Fruit fly (Drosophila melanogaster): ENCODE results near the gene CG3437.

CG3437 gene

dm6 chr3L:9462247-9462769 lies 4.8 kb upstream of the CG3437 start (continued):
- no peak for TF ChIP-seq Taf1 (GFP tag; IDR thresholded peaks at IDR 0.05)
- TF ChIP-seq Asciz (GFP tag; optimal IDR thresholded peaks at IDR 0.05), result peak; percentile 93
- TF ChIP-seq CG11456 (GFP tag; IDR thresholded peaks at IDR 0.05), result no peak
- peak; percentile 76 for TF ChIP-seq Bteb2 (GFP tag; optimal IDR thresholded peaks at IDR 0.05)
- TF ChIP-seq chif (GFP tag; optimal IDR thresholded peaks at IDR 0.05), result peak; percentile 60 to 76
- peak; percentile 76 for TF ChIP-seq Mad (GFP tag; optimal IDR thresholded peaks at IDR 0.05)
- TF ChIP-seq sisA (GFP tag; IDR thresholded peaks at IDR 0.05), result peak; percentile 48; the same call in 1 of the 2 replicates
- peak; percentile 89 for TF ChIP-seq salm (tag; optimal IDR thresholded peaks at IDR 0.05)
- TF ChIP-seq CG15514 (GFP tag; optimal IDR thresholded peaks at IDR 0.05), result peak; percentile 60
- TF ChIP-seq Hr78 (GFP tag; optimal IDR thresholded peaks at IDR 0.05), result peak in 1 of 2 experiments; percentile 71
- peak; percentile 78 for TF ChIP-seq zfh1 (GFP tag; IDR thresholded peaks at IDR 0.05)
- TF ChIP-seq dan (GFP tag; IDR thresholded peaks at IDR 0.05), result no peak
- TF ChIP-seq CG9727 (GFP tag; optimal IDR thresholded peaks at IDR 0.05), result peak; percentile 92
- TF ChIP-seq fd3F (GFP tag; optimal IDR thresholded peaks at IDR 0.05), result peak; percentile 76
- TF ChIP-seq H15 (GFP tag; IDR thresholded peaks at IDR 0.05), result peak; percentile 58; the same call in 1 of the 3 replicates
- peak; percentile 34 for TF ChIP-seq repo (GFP tag; optimal IDR thresholded peaks at IDR 0.05)
- TF ChIP-seq CG10565 (GFP tag; optimal IDR thresholded peaks at IDR 0.05), result peak; percentile 28
- TF ChIP-seq bab2 (GFP tag; optimal IDR thresholded peaks at IDR 0.05), result peak; percentile 63
- peak; percentile 77 for TF ChIP-seq slp2 (GFP tag; optimal IDR thresholded peaks at IDR 0.05)
- peak; percentile 69 for TF ChIP-seq chn (GFP tag; optimal IDR thresholded peaks at IDR 0.05)
- peak; percentile 70 for TF ChIP-seq zen (tag; optimal IDR thresholded peaks at IDR 0.05)
- TF ChIP-seq usp (GFP tag; optimal IDR thresholded peaks at IDR 0.05), result no peak
- TF ChIP-seq CG6683 (GFP tag; optimal IDR thresholded peaks at IDR 0.05), result peak; percentile 84
- peak; percentile 18 for TF ChIP-seq MESR4 (GFP tag; optimal IDR thresholded peaks at IDR 0.05)
- no peak for TF ChIP-seq CG7963 (GFP tag; IDR thresholded peaks at IDR 0.05; ENCODE audit: partially characterized antibody)
- TF ChIP-seq toy (GFP tag; IDR thresholded peaks at IDR 0.05), result no peak
- peak; percentile 91 for TF ChIP-seq gsb-n (tag; optimal IDR thresholded peaks at IDR 0.05)
- TF ChIP-seq pfk (GFP tag; optimal IDR thresholded peaks at IDR 0.05), result no peak
- TF ChIP-seq CG7786 (GFP tag; optimal IDR thresholded peaks at IDR 0.05), result peak; percentile 46
- TF ChIP-seq slbo (GFP tag; IDR thresholded peaks at IDR 0.05), result peak; percentile 70
- peak; percentile 88 for TF ChIP-seq HmgZ (tag; optimal IDR thresholded peaks at IDR 0.05)
- no peak; the same call in 1 of the 2 replicates for TF ChIP-seq dati (GFP tag; IDR thresholded peaks at IDR 0.05)
- TF ChIP-seq jing (GFP tag; optimal IDR thresholded peaks at IDR 0.05), result peak; percentile 24
- no peak for TF ChIP-seq Elba2 (GFP tag; optimal IDR thresholded peaks at IDR 0.05)
- TF ChIP-seq ems (GFP tag; optimal IDR thresholded peaks at IDR 0.05), result peak; percentile 87
- TF ChIP-seq cad (GFP tag; optimal IDR thresholded peaks at IDR 0.05), result no peak
- peak; percentile 78 for TF ChIP-seq ac (GFP tag; optimal IDR thresholded peaks at IDR 0.05)
- peak; percentile 86 for TF ChIP-seq CG17385 (GFP tag; optimal IDR thresholded peaks at IDR 0.05)
- TF ChIP-seq Dek (tag; optimal IDR thresholded peaks at IDR 0.05), result peak; percentile 89
- no peak for TF ChIP-seq CG15073 (GFP tag; optimal IDR thresholded peaks at IDR 0.05)
- peak; percentile 60 for TF ChIP-seq CG30431 (GFP tag; optimal IDR thresholded peaks at IDR 0.05)
- TF ChIP-seq Opbp (GFP tag; IDR thresholded peaks at IDR 0.05; ENCODE audit: partially characterized antibody), result peak; percentile 53; the same call in 2 of the 3 replicates
- peak; percentile 75 for TF ChIP-seq ci (GFP tag; IDR thresholded peaks at IDR 0.05)
- TF ChIP-seq CG15696 (tag; optimal IDR thresholded peaks at IDR 0.05), result peak; percentile 90
- TF ChIP-seq dmrt11E (tag; optimal IDR thresholded peaks at IDR 0.05), result peak; percentile 94
- peak; percentile 82 for TF ChIP-seq stc (GFP tag; IDR thresholded peaks at IDR 0.05)
- TF ChIP-seq CG7928 (GFP tag; optimal IDR thresholded peaks at IDR 0.05), result peak; percentile 25
- TF ChIP-seq odd (GFP tag; optimal IDR thresholded peaks at IDR 0.05), result peak; percentile 91
- TF ChIP-seq CG12236 (GFP tag; optimal IDR thresholded peaks at IDR 0.05), result peak; percentile 60
- peak; percentile 90 for TF ChIP-seq Jarid2 (GFP tag; optimal IDR thresholded peaks at IDR 0.05)
